Worm (Caenorhabditis elegans): ENCODE measurements around the gene F55A11.1.

DNA sequence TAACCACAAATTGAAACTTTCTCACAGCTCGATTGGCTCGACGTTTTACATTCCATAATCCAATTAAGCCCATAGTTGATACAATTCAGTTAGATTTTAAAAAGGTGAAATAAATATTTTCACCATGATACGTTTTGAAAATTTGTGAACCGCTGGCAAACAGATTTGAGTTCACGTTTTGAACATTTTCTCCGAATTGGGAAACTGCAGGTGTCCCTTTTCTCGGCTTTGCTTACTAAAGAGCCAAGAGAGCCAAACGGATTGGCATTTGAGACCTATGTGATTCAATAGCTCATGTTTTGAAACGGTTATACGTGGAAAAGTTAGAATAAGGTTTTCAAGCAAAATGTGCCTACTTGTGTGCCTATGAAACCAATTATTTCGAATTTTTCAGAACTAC lies 27.3 kb downstream of the F55A11.1 start, which contains the start of gene spe-42:
- TF ChIP-seq ama-1 (optimal IDR thresholded peaks at IDR 0.05) = no peak
- no peak for TF ChIP-seq tbx-37 (GFP tag; conservative IDR thresholded peaks at IDR 0.05)
- TF ChIP-seq tbx-11 (GFP tag; IDR thresholded peaks at IDR 0.05) = no peak
- TF ChIP-seq B0310.2 (tag; optimal IDR thresholded peaks at IDR 0.05) = no peak
- TF ChIP-seq tra-4 (tag; optimal IDR thresholded peaks at IDR 0.05) = no peak
- no peak for TF ChIP-seq flt-1 (GFP tag; IDR thresholded peaks at IDR 0.05)
- TF ChIP-seq ets-7 (tag; optimal IDR thresholded peaks at IDR 0.05) = no peak
